Fruit fly (Drosophila melanogaster): ENCODE data around the gene verm.

Gene verm

dm6 chr3L:19674317-19674716, 20.7 kb downstream of the verm start (continued):
- TF ChIP-seq kah (GFP tag; optimal IDR thresholded peaks at IDR 0.05): no peak
- TF ChIP-seq lmd (GFP tag; IDR thresholded peaks at IDR 0.05): peak; percentile 9; the same call in 1 of the 2 replicates
- TF ChIP-seq CG17829 (tag; optimal IDR thresholded peaks at IDR 0.05): peak; percentile 32
- peak; percentile 19 to 34 for TF ChIP-seq chif (GFP tag; optimal IDR thresholded peaks at IDR 0.05)
- 0 out of 3 replicates have a peak, but pooled peaks have one; percentile 29 for TF ChIP-seq CG3726 (GFP tag; IDR thresholded peaks at IDR 0.05)
- TF ChIP-seq gsb-n (tag; optimal IDR thresholded peaks at IDR 0.05): peak; percentile 29
- 0 out of 2 replicates have a peak, but pooled peaks have one; percentile 4 for TF ChIP-seq Rx (GFP tag; IDR thresholded peaks at IDR 0.05)
- no peak for TF ChIP-seq Poxn (GFP tag; IDR thresholded peaks at IDR 0.05)
- peak; percentile 54 for TF ChIP-seq stc (GFP tag; IDR thresholded peaks at IDR 0.05)
- peak; percentile 17 for TF ChIP-seq pum (GFP tag; optimal IDR thresholded peaks at IDR 0.05)
- TF ChIP-seq Dbx (GFP tag; IDR thresholded peaks at IDR 0.05): no peak
- TF ChIP-seq CoRest (tag; optimal IDR thresholded peaks at IDR 0.05): peak; percentile 23
- TF ChIP-seq CG2202 (tag; optimal IDR thresholded peaks at IDR 0.05): peak; percentile 21
- no peak for TF ChIP-seq run (tag; optimal IDR thresholded peaks at IDR 0.05)
- TF ChIP-seq bsh (GFP tag; optimal IDR thresholded peaks at IDR 0.05): peak in 1 of 2 experiments; percentile 71
- peak; percentile 60 for TF ChIP-seq CG18262 (tag; optimal IDR thresholded peaks at IDR 0.05)
- TF ChIP-seq CG10959 (GFP tag; IDR thresholded peaks at IDR 0.05): no peak
- no peak for TF ChIP-seq Ravus (GFP tag; IDR thresholded peaks at IDR 0.05)
- TF ChIP-seq CG12104 (GFP tag; optimal IDR thresholded peaks at IDR 0.05): no peak
- peak; percentile 58 for TF ChIP-seq CG1603 (tag; optimal IDR thresholded peaks at IDR 0.05)
- TF ChIP-seq insv (GFP tag; optimal IDR thresholded peaks at IDR 0.05): no peak
- TF ChIP-seq fd102C (GFP tag; optimal IDR thresholded peaks at IDR 0.05): no peak
- peak; percentile 47 for TF ChIP-seq az2 (GFP tag; optimal IDR thresholded peaks at IDR 0.05)
- peak; percentile 38 for TF ChIP-seq nmo (GFP tag; optimal IDR thresholded peaks at IDR 0.05)
- peak; percentile 19 for TF ChIP-seq tio (GFP tag; optimal IDR thresholded peaks at IDR 0.05)
- peak; percentile 42; the same call in 1 of the 2 replicates for TF ChIP-seq Xrp1 (GFP tag; IDR thresholded peaks at IDR 0.05)
- TF ChIP-seq CG31365 (tag; optimal IDR thresholded peaks at IDR 0.05): no peak
- peak; percentile 9 for TF ChIP-seq ATbp (GFP tag; optimal IDR thresholded peaks at IDR 0.05)
- TF ChIP-seq CG16815 (GFP tag; optimal IDR thresholded peaks at IDR 0.05): peak; percentile 35
- TF ChIP-seq fd3F (GFP tag; optimal IDR thresholded peaks at IDR 0.05): no peak
- TF ChIP-seq Atf3 (GFP tag; optimal IDR thresholded peaks at IDR 0.05): no peak
- TF ChIP-seq lab (GFP tag; optimal IDR thresholded peaks at IDR 0.05): peak; percentile 7
- TF ChIP-seq hbn (GFP tag; IDR thresholded peaks at IDR 0.05; ENCODE audit: partially characterized antibody): no peak
- TF ChIP-seq Bdp1 (GFP tag; optimal IDR thresholded peaks at IDR 0.05): no peak
- peak; percentile 18 for TF ChIP-seq CG1602 (GFP tag; optimal IDR thresholded peaks at IDR 0.05)
- 0 out of 2 replicates have a peak, but pooled peaks have one; percentile 25 for TF ChIP-seq CG5953 (GFP tag; IDR thresholded peaks at IDR 0.05)
- TF ChIP-seq CG4820 (GFP tag; optimal IDR thresholded peaks at IDR 0.05): peak; percentile 22
- TF ChIP-seq Opbp (GFP tag; IDR thresholded peaks at IDR 0.05; ENCODE audit: partially characterized antibody): no peak
- peak; percentile 9 for TF ChIP-seq jumu (GFP tag; optimal IDR thresholded peaks at IDR 0.05)
- TF ChIP-seq Dp (GFP tag; optimal IDR thresholded peaks at IDR 0.05): no peak
- TF ChIP-seq Blimp-1 (GFP tag; optimal IDR thresholded peaks at IDR 0.05): peak; percentile 46
- TF ChIP-seq D (optimal IDR thresholded peaks at IDR 0.05): no peak
- peak; percentile 22 for TF ChIP-seq D (GFP tag; optimal IDR thresholded peaks at IDR 0.05)
- TF ChIP-seq CG18011 (GFP tag; optimal IDR thresholded peaks at IDR 0.05): no peak
- TF ChIP-seq pan (optimal IDR thresholded peaks at IDR 0.05): no peak
- TF ChIP-seq pan (GFP tag; optimal IDR thresholded peaks at IDR 0.05 in 1 of 2, IDR thresholded peaks at IDR 0.05 in 1 of 2): peak in 1 of 2 experiments; percentile 23
- peak; percentile 67 for TF ChIP-seq vvl (GFP tag; IDR thresholded peaks at IDR 0.05)
- TF ChIP-seq disco-r (GFP tag; optimal IDR thresholded peaks at IDR 0.05): no peak
- TF ChIP-seq CG2120 (GFP tag; optimal IDR thresholded peaks at IDR 0.05): no peak
- peak; percentile 28 for TF ChIP-seq CG10267 (tag; optimal IDR thresholded peaks at IDR 0.05)
- TF ChIP-seq CG1529 (GFP tag; optimal IDR thresholded peaks at IDR 0.05): peak; percentile 17

Data from whole organism, embryonic.